Fruit fly (Drosophila melanogaster): ENCODE measurements around the gene CG2698.

The CG2698 gene

DNA sequence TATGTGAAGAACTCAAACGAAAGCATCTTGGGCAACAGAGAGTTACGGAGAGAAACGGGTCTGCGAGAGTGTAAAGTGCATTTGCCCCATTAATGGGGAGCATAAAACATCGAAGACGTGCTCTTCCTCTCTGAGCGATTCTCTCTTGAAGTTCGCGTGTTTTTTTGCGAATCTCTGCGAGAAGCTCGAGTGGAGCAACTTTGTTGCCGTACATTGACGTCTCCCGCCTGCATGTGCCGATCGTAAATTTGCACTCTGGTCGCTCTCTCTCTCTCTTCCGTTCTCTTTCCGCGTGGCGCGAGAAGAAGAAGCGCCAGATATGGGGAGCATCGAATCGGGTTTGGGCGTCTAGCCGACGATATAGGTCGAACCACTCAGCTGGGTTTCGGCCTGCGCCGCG is 33.6 kb upstream of the CG2698 start:
- TF ChIP-seq Pif1B (GFP tag; optimal IDR thresholded peaks at IDR 0.05) (peak; percentile 45), Ets98B (GFP tag; IDR thresholded peaks at IDR 0.05) (peak; percentile 80), CG8159 (tag; optimal IDR thresholded peaks at IDR 0.05) (no peak), Pif1A (GFP tag; optimal IDR thresholded peaks at IDR 0.05) (peak; percentile 2), gl (tag; optimal IDR thresholded peaks at IDR 0.05) (peak; percentile 28), CG12605 (GFP tag; IDR thresholded peaks at IDR 0.05) (peak; percentile 79), CG13204 (GFP tag; optimal IDR thresholded peaks at IDR 0.05) (peak; percentile 61), EcR (GFP tag; optimal IDR thresholded peaks at IDR 0.05) (peak; percentile 98), CG32121 (GFP tag; IDR thresholded peaks at IDR 0.05) (peak; percentile 60), fd96Ca (GFP tag; IDR thresholded peaks at IDR 0.05) (peak; percentile 54; the same call in 1 of the 3 replicates), CG4496 (GFP tag; IDR thresholded peaks at IDR 0.05) (peak; percentile 74; the same call in 2 of the 3 replicates), CG14655 (GFP tag; optimal IDR thresholded peaks at IDR 0.05) (no peak), CG8301 (tag; optimal IDR thresholded peaks at IDR 0.05) (no peak)

- TF ChIP-seq EcR (GFP tag; optimal IDR thresholded peaks at IDR 0.05) (peak; percentile 61), CG13204 (GFP tag; optimal IDR thresholded peaks at IDR 0.05) (peak; percentile 39), CG15710 (tag; optimal IDR thresholded peaks at IDR 0.05) (no peak)
These were observed 32.2 kb upstream of the CG2698 start for dm6 chr3R:7968958-7969701.

DNA sequence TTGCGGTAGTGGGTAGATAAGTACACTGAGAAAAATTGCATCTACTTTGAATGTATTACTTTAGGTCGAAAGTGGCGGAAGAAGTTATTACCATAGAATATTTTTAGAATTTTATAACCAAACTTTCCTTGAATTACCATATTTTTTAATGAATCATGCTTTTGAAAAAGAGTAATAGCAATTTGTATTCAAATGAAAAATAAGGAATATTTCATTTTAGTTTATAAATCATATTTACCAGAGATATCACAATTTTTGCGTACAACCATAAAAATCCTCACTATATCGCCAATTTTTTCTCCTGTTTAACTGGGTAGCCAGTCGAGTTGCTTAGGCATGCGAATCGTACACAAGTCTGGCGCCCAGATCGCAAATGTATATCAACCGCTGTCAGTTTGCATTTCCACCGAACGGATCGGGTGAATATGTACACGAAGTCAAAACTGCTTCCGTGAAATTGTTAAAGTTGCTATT is 31.6 kb upstream of the CG2698 start:
- 0 out of 2 replicates have a peak, but pooled peaks have one; percentile 21 for TF ChIP-seq CG10348 (GFP tag; IDR thresholded peaks at IDR 0.05)
- peak; percentile 89 for TF ChIP-seq CG17806 (tag; optimal IDR thresholded peaks at IDR 0.05)
- no peak for TF ChIP-seq fd96Ca (GFP tag; IDR thresholded peaks at IDR 0.05)
- TF ChIP-seq CG4496 (GFP tag; IDR thresholded peaks at IDR 0.05) = peak; percentile 83
- peak; percentile 86 for TF ChIP-seq CG9948 (tag; optimal IDR thresholded peaks at IDR 0.05)
- peak; percentile 71 for TF ChIP-seq Pif1B (GFP tag; optimal IDR thresholded peaks at IDR 0.05)
- TF ChIP-seq CG8301 (tag; optimal IDR thresholded peaks at IDR 0.05) = peak; percentile 91
- TF ChIP-seq Pif1A (GFP tag; optimal IDR thresholded peaks at IDR 0.05) = peak; percentile 80
- peak; percentile 90 for TF ChIP-seq CG8159 (tag; optimal IDR thresholded peaks at IDR 0.05)
- TF ChIP-seq Ets98B (GFP tag; IDR thresholded peaks at IDR 0.05) = peak; percentile 78
- TF ChIP-seq CG13204 (GFP tag; optimal IDR thresholded peaks at IDR 0.05) = peak; percentile 4
- no peak for TF ChIP-seq EcR (GFP tag; optimal IDR thresholded peaks at IDR 0.05)
- TF ChIP-seq rn (GFP tag; IDR thresholded peaks at IDR 0.05) = 0 out of 2 replicates have a peak, but pooled peaks have one; percentile 9
- TF ChIP-seq CG15710 (tag; optimal IDR thresholded peaks at IDR 0.05) = peak; percentile 76
- peak; percentile 65 for TF ChIP-seq CG32121 (GFP tag; IDR thresholded peaks at IDR 0.05)
- TF ChIP-seq CG14655 (GFP tag; optimal IDR thresholded peaks at IDR 0.05) = peak; percentile 93
- peak; percentile 47 for TF ChIP-seq D1 (tag; optimal IDR thresholded peaks at IDR 0.05)
- peak; percentile 15 for TF ChIP-seq gl (tag; optimal IDR thresholded peaks at IDR 0.05)
- peak; percentile 63 for TF ChIP-seq CG12605 (GFP tag; IDR thresholded peaks at IDR 0.05)
- TF ChIP-seq CG34367 (tag; optimal IDR thresholded peaks at IDR 0.05) = peak; percentile 62
- peak; percentile 27 for TF ChIP-seq Snoo (tag; optimal IDR thresholded peaks at IDR 0.05)

- TF ChIP-seq CG14655 (GFP tag; optimal IDR thresholded peaks at IDR 0.05) = no peak
- no peak for TF ChIP-seq CG15710 (tag; optimal IDR thresholded peaks at IDR 0.05)
These were observed 30.7 kb upstream of the CG2698 start for dm6 chr3R:7970640-7971039.

dm6 chr3R:7972179-7972578 is 29.2 kb upstream of the CG2698 start:
- TF ChIP-seq CG10348 (GFP tag; IDR thresholded peaks at IDR 0.05) (no peak), CG34367 (tag; optimal IDR thresholded peaks at IDR 0.05) (no peak), Pif1A (GFP tag; optimal IDR thresholded peaks at IDR 0.05) (no peak), CG14655 (GFP tag; optimal IDR thresholded peaks at IDR 0.05) (no peak), EcR (GFP tag; optimal IDR thresholded peaks at IDR 0.05) (no peak), CG15710 (tag; optimal IDR thresholded peaks at IDR 0.05) (no peak), CG8301 (tag; optimal IDR thresholded peaks at IDR 0.05) (no peak), rn (GFP tag; IDR thresholded peaks at IDR 0.05) (no peak), Snoo (tag; optimal IDR thresholded peaks at IDR 0.05) (no peak), CG4496 (GFP tag; IDR thresholded peaks at IDR 0.05) (no peak)

DNA sequence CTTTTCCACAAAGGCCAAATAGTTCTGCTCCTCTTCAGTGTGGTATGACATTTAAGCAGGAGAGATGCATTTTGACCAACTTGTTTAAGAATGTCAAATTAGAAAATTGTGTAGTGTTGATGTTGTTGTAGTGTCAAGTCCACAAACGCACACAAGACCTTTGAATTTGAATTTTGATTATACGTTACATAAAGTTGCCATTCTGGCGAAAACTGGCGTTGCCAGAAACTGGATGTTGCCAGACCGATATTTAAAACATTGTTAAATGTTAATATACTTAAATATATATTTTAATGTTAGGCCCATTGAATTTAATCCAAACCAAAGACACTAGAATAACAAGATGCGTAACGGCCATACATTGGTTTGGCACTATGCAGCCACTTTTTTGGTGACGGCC is 28.3 kb upstream of the CG2698 start:
- TF ChIP-seq CG4496 (GFP tag; IDR thresholded peaks at IDR 0.05) (0 out of 3 replicates have a peak, but pooled peaks have one; percentile 29), CG8301 (tag; optimal IDR thresholded peaks at IDR 0.05) (no peak), CG14655 (GFP tag; optimal IDR thresholded peaks at IDR 0.05) (no peak)

- TF ChIP-seq Ets98B (GFP tag; IDR thresholded peaks at IDR 0.05) (peak; percentile 57), CG4496 (GFP tag; IDR thresholded peaks at IDR 0.05) (peak; percentile 73; the same call in 2 of the 3 replicates), CG32121 (GFP tag; IDR thresholded peaks at IDR 0.05) (peak; percentile 62; the same call in 1 of the 2 replicates)
These were observed 27.5 kb upstream of the CG2698 start for dm6 chr3R:7973906-7974305.
